Fruit fly (Drosophila melanogaster): ENCODE data around the gene CG42238.

Gene CG42238

dm6 chr2L:20950421-20951108 lies 101.4 kb downstream of the CG42238 start (continued):
- TF ChIP-seq Lim3 (GFP tag; IDR thresholded peaks at IDR 0.05) (no peak; the same call in 1 of the 2 replicates), CG30431 (GFP tag; optimal IDR thresholded peaks at IDR 0.05) (no peak), Aef1 (GFP tag; IDR thresholded peaks at IDR 0.05) (peak; percentile 68), scrt (GFP tag; optimal IDR thresholded peaks at IDR 0.05) (peak; percentile 35), CG8281 (tag; optimal IDR thresholded peaks at IDR 0.05) (no peak), stc (GFP tag; IDR thresholded peaks at IDR 0.05) (no peak), chn (GFP tag; optimal IDR thresholded peaks at IDR 0.05) (peak; percentile 43), caup (GFP tag; optimal IDR thresholded peaks at IDR 0.05; ENCODE audit: severe bottlenecking) (peak; percentile 27), CkIIα-i1 (GFP tag; IDR thresholded peaks at IDR 0.05) (no peak), Sox100B (GFP tag; optimal IDR thresholded peaks at IDR 0.05) (peak; percentile 21), da (GFP tag; optimal IDR thresholded peaks at IDR 0.05) (no peak), CG8089 (GFP tag; optimal IDR thresholded peaks at IDR 0.05) (peak; percentile 29), insv (GFP tag; optimal IDR thresholded peaks at IDR 0.05) (no peak), pan (optimal IDR thresholded peaks at IDR 0.05) (no peak), pan (GFP tag; optimal IDR thresholded peaks at IDR 0.05 in 1 of 2, IDR thresholded peaks at IDR 0.05 in 1 of 2) (peak in 1 of 2 experiments; percentile 21), hth (optimal IDR thresholded peaks at IDR 0.05) (no peak), Rx (GFP tag; IDR thresholded peaks at IDR 0.05) (no peak), CG1233 (GFP tag; optimal IDR thresholded peaks at IDR 0.05) (no peak), bcd (GFP tag; optimal IDR thresholded peaks at IDR 0.05) (peak; percentile 42), unpg (GFP tag; optimal IDR thresholded peaks at IDR 0.05) (peak; percentile 58), nerfin-1 (tag; optimal IDR thresholded peaks at IDR 0.05) (no peak), otp (GFP tag; IDR thresholded peaks at IDR 0.05) (peak; percentile 71; the same call in 2 of the 3 replicates), bsh (GFP tag; optimal IDR thresholded peaks at IDR 0.05) (peak in 1 of 2 experiments; percentile 64), az2 (GFP tag; optimal IDR thresholded peaks at IDR 0.05) (peak; percentile 9), CG8478 (optimal IDR thresholded peaks at IDR 0.05) (no peak), peb (GFP tag; IDR thresholded peaks at IDR 0.05) (peak; percentile 45; the same call in 1 of the 2 replicates), gsb-n (tag; optimal IDR thresholded peaks at IDR 0.05) (peak; percentile 25), NfI (GFP tag; optimal IDR thresholded peaks at IDR 0.05) (peak; percentile 27), CG14965 (GFP tag; optimal IDR thresholded peaks at IDR 0.05; ENCODE audit: borderline replicate concordance) (no peak), CG7839 (tag; optimal IDR thresholded peaks at IDR 0.05) (peak; percentile 69), CG7271 (tag; optimal IDR thresholded peaks at IDR 0.05) (no peak), CG18599 (GFP tag; optimal IDR thresholded peaks at IDR 0.05) (peak; percentile 19), sr (GFP tag; IDR thresholded peaks at IDR 0.05) (no peak), CG15479 (GFP tag; optimal IDR thresholded peaks at IDR 0.05) (no peak), CG15514 (GFP tag; optimal IDR thresholded peaks at IDR 0.05) (no peak), CG5245 (GFP tag; optimal IDR thresholded peaks at IDR 0.05) (no peak), Dbx (GFP tag; IDR thresholded peaks at IDR 0.05) (peak; percentile 50; the same call in 1 of the 3 replicates), HHEX (GFP tag; optimal IDR thresholded peaks at IDR 0.05) (peak; percentile 25), lab (GFP tag; optimal IDR thresholded peaks at IDR 0.05) (peak; percentile 41), CG16863 (GFP tag; optimal IDR thresholded peaks at IDR 0.05) (peak; percentile 34), pho (GFP tag; optimal IDR thresholded peaks at IDR 0.05) (peak; percentile 29), CG7987 (GFP tag; optimal IDR thresholded peaks at IDR 0.05) (no peak), CG10543 (GFP tag; optimal IDR thresholded peaks at IDR 0.05) (no peak), CG14441 (GFP tag; IDR thresholded peaks at IDR 0.05) (0 out of 2 replicates have a peak, but pooled peaks have one; percentile 32), sc (optimal IDR thresholded peaks at IDR 0.05) (no peak), sc (GFP tag; optimal IDR thresholded peaks at IDR 0.05) (no peak), grau (tag; optimal IDR thresholded peaks at IDR 0.05) (peak; percentile 65), CTCF (GFP tag; optimal IDR thresholded peaks at IDR 0.05) (no peak), CG32772 (GFP tag; IDR thresholded peaks at IDR 0.05) (peak; percentile 70), D (optimal IDR thresholded peaks at IDR 0.05) (no peak), D (GFP tag; optimal IDR thresholded peaks at IDR 0.05) (no peak)
